Worm (Caenorhabditis elegans): Measurements from ENCODE around the gene T26A5.6.

DNA sequence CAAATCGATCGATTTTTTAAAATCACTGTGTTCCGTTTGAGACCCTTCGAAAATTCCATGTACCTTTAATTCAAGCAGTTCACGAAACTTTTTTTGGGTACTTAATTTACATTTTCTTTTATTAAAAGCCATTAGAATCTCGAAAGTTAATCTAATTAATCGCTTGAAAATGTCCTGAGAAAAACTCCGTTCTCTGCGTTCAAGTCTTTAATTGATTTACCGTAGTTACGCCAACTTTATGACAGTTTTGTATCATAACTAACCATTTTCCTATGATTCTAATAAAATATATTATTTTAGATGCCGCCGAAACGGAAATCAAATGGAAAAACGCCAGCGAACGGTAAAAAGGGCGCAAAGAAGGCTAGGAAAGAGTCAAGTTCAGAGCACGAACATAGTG, 3.7 kb upstream of the T26A5.6 start, which contains the start of gene jhdm-1:
- TF ChIP-seq snpc-4 (tag; optimal IDR thresholded peaks at IDR 0.05) (no peak), ceh-43 (GFP tag; optimal IDR thresholded peaks at IDR 0.05) (no peak), nhr-12 (tag; optimal IDR thresholded peaks at IDR 0.05) (no peak), nhr-237 (tag; optimal IDR thresholded peaks at IDR 0.05) (no peak), elt-1 (tag; optimal IDR thresholded peaks at IDR 0.05; ENCODE audit: borderline replicate concordance, insufficient read depth) (no peak), cnd-1 (tag; optimal IDR thresholded peaks at IDR 0.05) (no peak), tbx-8 (GFP tag; optimal IDR thresholded peaks at IDR 0.05) (no peak), blmp-1 (tag; optimal IDR thresholded peaks at IDR 0.05) (no peak), mab-5 (tag; optimal IDR thresholded peaks at IDR 0.05) (no peak), nhr-28 (tag; optimal IDR thresholded peaks at IDR 0.05) (no peak), mep-1 (tag; optimal IDR thresholded peaks at IDR 0.05) (no peak)

All from whole organism, mixed stage, embryonic.